Worm (Caenorhabditis elegans) whole organism, L4 larva: Measurements from ENCODE around the gene unc-47.
A peak's percentile ranks its signal among the peaks of the same experiment; 100 is the strongest.

Experiments used
- D1046.2 ChIP-seq: fragments of 200-800 bp; sonication (Bioruptor generic); IDR thresholded peaks from 2 replicates; pipeline ENCODE4 v1.3.6; 2022; ENCODE audit warnings: missing genetic modification characterization, missing compliant biosample characterization
- F37D6.2 ChIP-seq: sonication (generic microtip); optimal IDR thresholded peaks from 2 replicates; lab custom pipeline; 2016; ENCODE audit warnings: mild to moderate bottlenecking, missing genetic modification characterization, missing compliant biosample characterization
- F44E2.7 ChIP-seq: fragments of 200-800 bp; sonication (Bioruptor generic); IDR thresholded peaks from 2 replicates; pipeline ENCODE4 v2.1.2; 2022; ENCODE audit warnings: missing genetic modification characterization, missing compliant biosample characterization
- T20F7.1 ChIP-seq: fragments of 200-800 bp; sonication (Bioruptor generic); optimal IDR thresholded peaks from 2 replicates; lab custom pipeline; 2018; ENCODE audit warnings: mild to moderate bottlenecking, missing genetic modification characterization, missing compliant biosample characterization
- Y105C5A.15 ChIP-seq: fragments of 200-800 bp; sonication (Bioruptor generic); IDR thresholded peaks from 2 replicates; pipeline ENCODE4 v1.3.6; 2022; ENCODE audit warnings: missing genetic modification characterization, missing compliant biosample characterization
- ZK546.5 ChIP-seq, 2 experiments: sonication (generic microtip); optimal IDR thresholded peaks; 2 replicates each; lab custom pipeline; 2017; ENCODE audit warnings: missing biosample characterization in 2 of 2, missing genetic modification characterization in 2 of 2
- aly-2 ChIP-seq: sonication (generic microtip); optimal IDR thresholded peaks from 2 replicates; lab custom pipeline; 2018; ENCODE audit warnings: missing biosample characterization, missing genetic modification characterization
- ama-1 ChIP-seq: fragments of 150-350 bp; optimal IDR thresholded peaks from 2 replicates; lab custom pipeline; 2014; ENCODE audit warnings: inconsistent platforms, mixed read lengths
- arid-1 ChIP-seq: fragments of 200-800 bp; sonication (Bioruptor generic); conservative IDR thresholded peaks from 2 replicates; pipeline ENCODE4 v1.3.6; 2022; ENCODE audit warnings: missing genetic modification reagents, missing genetic modification characterization, missing compliant biosample characterization
- ceh-62 ChIP-seq: sonication (generic microtip); optimal IDR thresholded peaks from 2 replicates; lab custom pipeline; 2017; ENCODE audit warnings: missing biosample characterization, missing genetic modification characterization
- ceh-82 ChIP-seq: sonication (generic microtip); optimal IDR thresholded peaks from 2 replicates; lab custom pipeline; 2017; ENCODE audit warnings: missing biosample characterization, missing genetic modification characterization
- daf-16 ChIP-seq, 3 experiments: sonication (generic microtip); optimal IDR thresholded peaks; 2 replicates each; lab custom pipeline; 2016 to 2017; ENCODE audit warnings: missing genetic modification characterization in 3 of 3, missing genetic modification reagents in 3 of 3, mild to moderate bottlenecking in 2 of 3, missing compliant biosample characterization in 2 of 3, missing biosample characterization in 1 of 3, moderate library complexity in 1 of 3
- dpl-1 ChIP-seq: fragments of 150-350 bp; optimal IDR thresholded peaks from 2 replicates; lab custom pipeline; 2014; ENCODE audit warnings: missing biosample characterization, missing genetic modification reagents, missing genetic modification characterization
- duxl-1 ChIP-seq: sonication (generic microtip); optimal IDR thresholded peaks from 2 replicates; lab custom pipeline; 2016; ENCODE audit warnings: mild to moderate bottlenecking, missing genetic modification characterization, moderate library complexity, missing compliant biosample characterization; ENCODE audit not compliant: poor library complexity
- hif-1 ChIP-seq, 2 experiments: sonication (generic microtip); optimal IDR thresholded peaks; 2 replicates each; lab custom pipeline; 2016 to 2017; ENCODE audit warnings: missing compliant biosample characterization in 2 of 2, missing genetic modification characterization in 2 of 2, missing genetic modification reagents in 2 of 2, missing genotype in 2 of 2, mild to moderate bottlenecking in 1 of 2
- hlh-11 ChIP-seq: fragments of 200-800 bp; sonication (Bioruptor generic); optimal IDR thresholded peaks from 2 replicates; lab custom pipeline; 2018; ENCODE audit warnings: mild to moderate bottlenecking, missing genetic modification characterization, missing compliant biosample characterization
- hlh-30 ChIP-seq: sonication (generic microtip); optimal IDR thresholded peaks from 2 replicates; lab custom pipeline; 2017; ENCODE audit warnings: antibody characterized with exemption, mild to moderate bottlenecking, missing genetic modification characterization, missing compliant biosample characterization; ENCODE audit not compliant: insufficient read depth
- hmg-1.1 ChIP-seq: fragments of 200-800 bp; sonication (Bioruptor generic); IDR thresholded peaks from 2 replicates; pipeline ENCODE4 v1.3.6; 2022; ENCODE audit warnings: missing genetic modification reagents, missing genetic modification characterization, missing compliant biosample characterization
- lin-38 ChIP-seq: fragments of 200-800 bp; sonication (Bioruptor generic); IDR thresholded peaks from 2 replicates; pipeline ENCODE4 v1.3.6; 2022; ENCODE audit warnings: missing genetic modification reagents, missing genetic modification characterization, missing compliant biosample characterization
- madf-9 ChIP-seq: fragments of 200-800 bp; sonication (Bioruptor generic); conservative IDR thresholded peaks from 2 replicates; pipeline ENCODE4 v1.3.6; 2022; ENCODE audit warnings: missing genetic modification reagents, missing genetic modification characterization, missing compliant biosample characterization
- mes-2 ChIP-seq: sonication (generic microtip); optimal IDR thresholded peaks from 2 replicates; lab custom pipeline; 2016; ENCODE audit warnings: missing genotype, mild to moderate bottlenecking, missing genetic modification characterization, missing compliant biosample characterization; ENCODE audit not compliant: poor library complexity, severe bottlenecking
- nhr-102 ChIP-seq: sonication (generic microtip); optimal IDR thresholded peaks from 2 replicates; lab custom pipeline; 2016; ENCODE audit warnings: mild to moderate bottlenecking, missing genetic modification characterization, moderate library complexity, missing compliant biosample characterization
- nhr-11 ChIP-seq: fragments of 150-350 bp; optimal IDR thresholded peaks from 2 replicates; lab custom pipeline; 2014; ENCODE audit warnings: missing biosample characterization, missing genetic modification characterization
- nhr-28 ChIP-seq: fragments of 150-350 bp; optimal IDR thresholded peaks from 2 replicates; lab custom pipeline; 2014; ENCODE audit warnings: missing biosample characterization, missing genetic modification characterization
- nhr-42 ChIP-seq: fragments of 200-800 bp; sonication (Bioruptor generic); IDR thresholded peaks from 2 replicates; pipeline ENCODE4 v1.3.6; 2022; ENCODE audit warnings: missing genetic modification characterization, missing compliant biosample characterization
- nhr-76 ChIP-seq: fragments of 150-350 bp; optimal IDR thresholded peaks from 2 replicates; lab custom pipeline; 2014; ENCODE audit warnings: missing biosample characterization, missing genetic modification characterization
- nhr-77 ChIP-seq: fragments of 150-350 bp; optimal IDR thresholded peaks from 2 replicates; lab custom pipeline; 2014; ENCODE audit warnings: missing biosample characterization, missing genetic modification characterization
- rbr-2 ChIP-seq: sonication (generic microtip); optimal IDR thresholded peaks from 2 replicates; lab custom pipeline; 2016; ENCODE audit warnings: missing genotype, missing genetic modification characterization, missing compliant biosample characterization
- saeg-2 ChIP-seq: fragments of 200-800 bp; sonication (Bioruptor generic); IDR thresholded peaks from 2 replicates; pipeline ENCODE4 v1.3.6; 2022; ENCODE audit warnings: missing genetic modification reagents, missing genetic modification characterization, missing compliant biosample characterization
- sdz-12 ChIP-seq: fragments of 200-800 bp; sonication (Bioruptor generic); optimal IDR thresholded peaks from 2 replicates; lab custom pipeline; 2018; ENCODE audit warnings: mild to moderate bottlenecking, missing genetic modification characterization, missing compliant biosample characterization
- set-16 ChIP-seq: fragments of 200-800 bp; sonication (Bioruptor generic); IDR thresholded peaks from 2 replicates; pipeline ENCODE4 v1.3.6; 2022; ENCODE audit warnings: missing genetic modification reagents, missing genetic modification characterization, missing compliant biosample characterization
- snpc-1.2 ChIP-seq: fragments of 200-800 bp; sonication (Bioruptor generic); IDR thresholded peaks from 2 replicates; pipeline ENCODE4 v1.3.6; 2022; ENCODE audit warnings: missing genetic modification reagents, missing genetic modification characterization, missing compliant biosample characterization
- tra-1 ChIP-seq: fragments of 200-800 bp; sonication (Bioruptor generic); IDR thresholded peaks from 2 replicates; pipeline ENCODE4 v1.3.6; 2022; ENCODE audit warnings: missing genetic modification reagents, missing genetic modification characterization, missing compliant biosample characterization
- vab-7 ChIP-seq: fragments of 200-800 bp; sonication (Bioruptor generic); IDR thresholded peaks from 2 replicates; pipeline ENCODE4 v1.3.6; 2022; ENCODE audit warnings: missing genetic modification reagents, missing genetic modification characterization, missing compliant biosample characterization
- zfp-2 ChIP-seq: sonication (generic microtip); optimal IDR thresholded peaks from 2 replicates; lab custom pipeline; 2016; ENCODE audit warnings: mild to moderate bottlenecking, missing genetic modification characterization, missing compliant biosample characterization

unc-47 gene

DNA sequence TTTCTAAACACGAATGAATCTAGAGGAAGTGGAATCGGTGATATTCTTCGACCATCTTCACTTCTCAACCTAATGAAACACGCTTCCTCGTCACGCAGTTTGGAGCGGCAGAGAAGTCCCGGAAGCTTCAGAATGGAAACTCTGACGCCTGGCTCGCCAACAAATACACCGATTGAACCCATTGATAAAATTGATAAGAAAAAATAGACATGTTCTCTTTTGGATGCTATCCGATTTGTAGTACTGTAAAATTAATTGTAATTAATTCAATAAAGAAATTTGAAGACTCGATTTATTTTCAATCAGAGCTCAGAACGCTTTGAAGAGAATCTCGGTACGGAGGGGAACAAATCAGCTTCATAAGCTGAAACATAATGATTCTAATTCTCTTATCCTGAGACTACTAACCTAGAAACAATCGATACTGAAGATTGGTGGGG, 28.5 kb upstream of the unc-47 start (continued):
- peak; percentile 27; the same call in 1 of the 2 replicates for TF ChIP-seq set-16
- no peak for TF ChIP-seq ZK546.5 (tag; optimal IDR thresholded peaks at IDR 0.05; lab: Kevin White, UChicago)
- TF ChIP-seq vab-7 (GFP tag; lab: Robert Waterston, UW) = no peak
- TF ChIP-seq hlh-11 (tag; lab: Kevin White, UChicago) = peak; percentile 74

DNA sequence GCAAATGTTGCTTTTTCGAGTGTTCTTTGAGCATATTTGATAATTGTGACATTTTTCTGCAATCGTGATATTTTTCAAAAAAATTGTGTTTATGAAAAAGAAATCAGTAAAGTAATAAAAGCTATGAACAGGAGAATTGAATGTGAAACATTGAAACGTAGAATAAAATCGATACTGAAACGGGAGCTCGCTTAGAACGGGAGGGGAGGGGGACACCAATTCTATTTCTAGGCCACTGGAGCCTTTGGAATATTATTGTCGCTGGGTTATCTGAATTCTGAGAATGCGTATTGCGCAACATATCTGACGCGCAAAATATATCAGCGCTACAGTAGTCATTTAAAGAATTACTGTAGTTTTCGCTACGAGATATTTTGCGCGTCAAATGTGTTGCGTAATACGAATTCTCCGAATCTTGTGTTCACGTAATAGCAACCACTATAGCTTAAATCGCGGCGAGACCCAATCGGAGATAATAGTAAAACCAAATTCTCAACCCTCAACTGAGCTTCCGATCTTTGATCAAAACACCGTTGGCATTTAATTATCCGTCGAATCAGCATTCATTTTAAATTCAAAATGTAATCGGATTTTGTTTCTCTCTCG, 25.9 kb upstream of the unc-47 start, which contains the start of the genes blos-1 and best-18:
TSS of gene blos-1 (minus strand) at position 58 of the 606 bp plus-strand sequence.
TSS of gene best-18 (plus strand) at position 508 of the 606 bp plus-strand sequence.
- TF ChIP-seq nhr-77 (peak; percentile 15), hlh-30 (no peak), daf-16 (GFP tag; optimal IDR thresholded peaks at IDR 0.05; lab: Kevin White, UChicago) (no peak), daf-16 (tag; optimal IDR thresholded peaks at IDR 0.05; lab: Kevin White, UChicago) (peak; percentile 69), nhr-28 (tag; lab: Kevin White, UChicago) (peak; percentile 31), dpl-1 (GFP tag; lab: Kevin White, UChicago) (no peak), ceh-62 (tag; lab: Kevin White, UChicago) (no peak)

DNA sequence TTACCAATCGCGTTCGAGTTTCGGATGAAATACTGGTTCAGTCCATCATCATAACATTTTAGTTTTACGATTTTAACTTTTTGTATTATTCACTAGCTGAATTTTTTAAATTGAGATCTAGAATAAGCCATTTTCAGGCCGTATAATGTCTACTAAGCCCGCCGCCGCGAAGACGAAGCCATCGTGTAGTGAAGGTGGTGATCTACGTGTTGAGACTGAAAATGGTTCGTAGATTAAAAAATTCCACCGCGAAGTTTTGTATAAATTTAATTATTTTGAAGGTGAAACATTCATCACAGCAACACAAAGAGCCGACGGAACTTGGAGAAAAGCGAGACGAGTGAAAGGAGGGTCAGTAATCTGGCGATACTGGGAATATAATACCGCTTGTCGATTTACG, 23.6 kb upstream of the unc-47 start, which contains the start of gene T20G5.9:
TSS of gene T20G5.9 (plus strand) at position 138 of the 400 bp plus-strand sequence.
- TF ChIP-seq hif-1 (tag; optimal IDR thresholded peaks at IDR 0.05; lab: Kevin White, UChicago) (no peak), snpc-1.2 (GFP tag; lab: Robert Waterston, UW) (no peak), arid-1 (GFP tag; lab: Robert Waterston, UW) (no peak), hlh-30 (no peak), duxl-1 (peak; percentile 3), tra-1 (GFP tag; lab: Robert Waterston, UW) (no peak), hmg-1.1 (GFP tag; lab: Robert Waterston, UW) (no peak), F44E2.7 (GFP tag; lab: Robert Waterston, UW) (no peak), Y105C5A.15 (GFP tag; lab: Robert Waterston, UW) (no peak), T20F7.1 (GFP tag; lab: Kevin White, UChicago) (no peak), sdz-12 (no peak), nhr-42 (GFP tag; lab: Robert Waterston, UW) (0 out of 2 replicates have a peak, but pooled peaks have one; percentile 15), ceh-82 (tag; lab: Kevin White, UChicago) (no peak), vab-7 (GFP tag; lab: Robert Waterston, UW) (no peak), aly-2 (tag; lab: Kevin White, UChicago) (peak; percentile 37), lin-38 (GFP tag; lab: Robert Waterston, UW) (peak; percentile 49), zfp-2 (tag; lab: Kevin White, UChicago) (no peak), daf-16 (GFP tag; optimal IDR thresholded peaks at IDR 0.05; lab: Kevin White, UChicago) (no peak), daf-16 (tag; optimal IDR thresholded peaks at IDR 0.05; lab: Kevin White, UChicago) (no peak), ama-1 (lab: Kevin White, UChicago) (peak; percentile 53), set-16 (no peak), madf-9 (no peak), nhr-11 (no peak), mes-2 (tag; lab: Kevin White, UChicago) (peak; percentile 18), nhr-102 (tag; lab: Kevin White, UChicago) (peak; percentile 12), nhr-76 (tag; lab: Kevin White, UChicago) (no peak), F37D6.2 (tag; lab: Kevin White, UChicago) (no peak), saeg-2 (GFP tag; lab: Robert Waterston, UW) (no peak), D1046.2 (GFP tag; lab: Robert Waterston, UW) (0 out of 2 replicates have a peak, but pooled peaks have one; percentile 50), rbr-2 (tag; lab: Kevin White, UChicago) (no peak)
